Fruit fly (Drosophila melanogaster): ENCODE measurements around the gene Or83c.

dm6 chr3R:6082132-6082531 is 4.0 kb upstream of the Or83c start:
- TF ChIP-seq pnt (GFP tag; optimal IDR thresholded peaks at IDR 0.05) (no peak), CG10431 (GFP tag; optimal IDR thresholded peaks at IDR 0.05) (no peak), Tbp (GFP tag; optimal IDR thresholded peaks at IDR 0.05) (no peak)
